Worm (Caenorhabditis elegans): ENCODE results near the gene frm-7.

frm-7 gene

ce11 chrV:12291587-12291986 lies 10.7 kb upstream of the frm-7 start, which contains the start of the genes srpa-68 and srh-16 (continued):
- peak; percentile 82 to 94 for TF ChIP-seq let-607 (tag; optimal IDR thresholded peaks at IDR 0.05)
- no peak for TF ChIP-seq egl-18 (GFP tag; IDR thresholded peaks at IDR 0.05)
- peak; percentile 90 for TF ChIP-seq dpl-1 (GFP tag; optimal IDR thresholded peaks at IDR 0.05)
- peak; percentile 70 for TF ChIP-seq snpc-3.4 (tag; optimal IDR thresholded peaks at IDR 0.05)
- peak; percentile 82 for TF ChIP-seq F23B12.7 (tag; optimal IDR thresholded peaks at IDR 0.05; ENCODE audit: insufficient read depth)
- TF ChIP-seq nhr-80 (tag; optimal IDR thresholded peaks at IDR 0.05), result peak; percentile 53
- peak; percentile 90 for TF ChIP-seq dox-1 (GFP tag; IDR thresholded peaks at IDR 0.05)
- no peak for TF ChIP-seq F55B11.4 (tag; optimal IDR thresholded peaks at IDR 0.05; ENCODE audit: borderline replicate concordance, insufficient read depth)
- TF ChIP-seq bed-2 (GFP tag; IDR thresholded peaks at IDR 0.05), result no peak
- TF ChIP-seq F49E8.2 (tag; optimal IDR thresholded peaks at IDR 0.05; ENCODE audit: insufficient read depth), result peak; percentile 20
- TF ChIP-seq Y53F4B.3 (GFP tag; IDR thresholded peaks at IDR 0.05), result 0 out of 2 replicates have a peak, but pooled peaks have one; percentile 25
- no peak for TF ChIP-seq sea-2 (GFP tag; IDR thresholded peaks at IDR 0.05)
- peak; percentile 35 for TF ChIP-seq gei-17 (GFP tag; optimal IDR thresholded peaks at IDR 0.05)
- no peak for TF ChIP-seq athp-1 (tag; optimal IDR thresholded peaks at IDR 0.05)
- TF ChIP-seq lin-40 (tag; optimal IDR thresholded peaks at IDR 0.05), result peak; percentile 88
- peak; percentile 77 for TF ChIP-seq madf-6 (GFP tag; IDR thresholded peaks at IDR 0.05)
- peak; percentile 12 for TF ChIP-seq nhr-90 (tag; optimal IDR thresholded peaks at IDR 0.05)
- TF ChIP-seq hmg-1.2 (GFP tag; IDR thresholded peaks at IDR 0.05), result peak; percentile 65
- peak; percentile 84 for TF ChIP-seq ekl-4 (GFP tag; IDR thresholded peaks at IDR 0.05)
- no peak for TF ChIP-seq unc-62 (GFP tag; optimal IDR thresholded peaks at IDR 0.05)
- TF ChIP-seq F37B4.10 (GFP tag; IDR thresholded peaks at IDR 0.05), result no peak
- TF ChIP-seq T07F8.4 (tag; optimal IDR thresholded peaks at IDR 0.05), result no peak
- peak; percentile 80 for TF ChIP-seq tlf-1 (GFP tag; optimal IDR thresholded peaks at IDR 0.05)
- peak; percentile 50 for TF ChIP-seq F22D6.2 (tag; optimal IDR thresholded peaks at IDR 0.05)
- no peak for TF ChIP-seq ztf-3 (GFP tag; optimal IDR thresholded peaks at IDR 0.05)
- TF ChIP-seq pbrm-1 (GFP tag; IDR thresholded peaks at IDR 0.05), result peak; percentile 88
- no peak for TF ChIP-seq nfya-1 (tag; optimal IDR thresholded peaks at IDR 0.05; ENCODE audit: borderline replicate concordance, insufficient read depth)
- TF ChIP-seq ets-4 (GFP tag; optimal IDR thresholded peaks at IDR 0.05), result no peak
- no peak for TF ChIP-seq dpff-1 (tag; optimal IDR thresholded peaks at IDR 0.05)
- TF ChIP-seq B0019.2 (GFP tag; conservative IDR thresholded peaks at IDR 0.05), result no peak
- no peak for TF ChIP-seq lin-26 (GFP tag; IDR thresholded peaks at IDR 0.05)
- peak; percentile 93 for TF ChIP-seq Y56A3A.18 (GFP tag; IDR thresholded peaks at IDR 0.05)
- TF ChIP-seq ztf-28 (GFP tag; IDR thresholded peaks at IDR 0.05), result no peak
- no peak for TF ChIP-seq mxl-1 (tag; optimal IDR thresholded peaks at IDR 0.05)
- TF ChIP-seq mcd-1 (GFP tag; IDR thresholded peaks at IDR 0.05), result peak; percentile 91
- peak; percentile 99 for TF ChIP-seq ztf-18 (tag; optimal IDR thresholded peaks at IDR 0.05)
- TF ChIP-seq ztf-26 (tag; optimal IDR thresholded peaks at IDR 0.05), result peak; percentile 59
- TF ChIP-seq rec-8 (tag; optimal IDR thresholded peaks at IDR 0.05), result peak in 1 of 2 experiments; percentile 30
- peak; percentile 23 for TF ChIP-seq unc-130 (GFP tag; optimal IDR thresholded peaks at IDR 0.05)
- peak; percentile 78 for TF ChIP-seq B0336.3 (GFP tag; IDR thresholded peaks at IDR 0.05)
- TF ChIP-seq K11D2.4 (GFP tag; IDR thresholded peaks at IDR 0.05), result peak; percentile 74; the same call in 1 of the 2 replicates
- peak; percentile 71 for TF ChIP-seq madf-3 (GFP tag; IDR thresholded peaks at IDR 0.05)
- TF ChIP-seq ccch-3 (GFP tag; optimal IDR thresholded peaks at IDR 0.05), result no peak
- peak; percentile 87 for TF ChIP-seq efl-1 (GFP tag; optimal IDR thresholded peaks at IDR 0.05)
- TF ChIP-seq nhr-120 (GFP tag; IDR thresholded peaks at IDR 0.05), result no peak
- TF ChIP-seq F52B5.7 (tag; optimal IDR thresholded peaks at IDR 0.05), result no peak
- TF ChIP-seq F57A8.1 (GFP tag; optimal IDR thresholded peaks at IDR 0.05), result no peak
- no peak for TF ChIP-seq tbx-9 (tag; optimal IDR thresholded peaks at IDR 0.05; ENCODE audit: borderline replicate concordance)
- no peak for TF ChIP-seq T26A5.8 (tag; optimal IDR thresholded peaks at IDR 0.05)
